Worm (Caenorhabditis elegans) whole organism, L3 larva: ENCODE data around the gene C18E9.7.

ENCODE experiments used
- fos-1 ChIP-seq: fragments of 150-350 bp; optimal IDR thresholded peaks from 2 replicates; lab custom pipeline; 2014; ENCODE audit warnings: missing biosample characterization, missing genetic modification characterization
- mdl-1 ChIP-seq: fragments of 150-350 bp; optimal IDR thresholded peaks from 2 replicates; lab custom pipeline; 2014; ENCODE audit warnings: missing biosample characterization, missing genetic modification characterization
- nhr-237 ChIP-seq: fragments of 150-350 bp; optimal IDR thresholded peaks from 2 replicates; lab custom pipeline; 2014; ENCODE audit warnings: missing biosample characterization, missing genetic modification characterization
- tbx-2 ChIP-seq: sonication (generic microtip); optimal IDR thresholded peaks from 2 replicates; lab custom pipeline; 2016; ENCODE audit warnings: mild to moderate bottlenecking, missing genetic modification characterization, missing compliant biosample characterization

DNA sequence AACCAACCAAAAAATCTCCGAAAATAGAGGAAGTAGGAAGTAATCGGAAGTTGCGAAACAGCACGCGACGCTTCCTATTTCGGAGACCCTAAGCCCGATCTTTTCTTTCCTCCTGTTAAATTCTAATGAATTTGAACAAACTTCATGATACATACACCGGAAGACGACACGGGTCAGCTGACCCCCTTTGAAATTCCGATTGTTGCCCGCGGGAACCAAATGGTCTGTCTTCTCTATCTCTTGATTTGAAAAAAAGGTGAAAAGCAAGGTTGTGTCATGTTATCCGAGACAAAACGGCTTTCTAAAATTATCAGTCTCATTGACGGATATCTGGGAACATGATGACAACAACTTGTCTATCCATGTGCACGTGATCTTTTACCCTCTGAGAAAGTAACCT lies 23.5 kb downstream of the C18E9.7 start:
- TF ChIP-seq nhr-237 (tag; lab: Kevin White, UChicago) (no peak), fos-1 (no peak), mdl-1 (tag; lab: Kevin White, UChicago) (no peak), tbx-2 (no peak)
